Worm (Caenorhabditis elegans) whole organism, L2 larva: ENCODE measurements around the gene chil-25.

Experiments
- C34F6.9 ChIP-seq: fragments of 150-350 bp; optimal IDR thresholded peaks from 2 replicates; lab custom pipeline; 2014; ENCODE audit warnings: missing biosample characterization, missing genetic modification characterization
- F13H6.1 ChIP-seq: sonication (generic microtip); optimal IDR thresholded peaks from 2 replicates; lab custom pipeline; 2016; ENCODE audit warnings: missing genetic modification characterization, missing compliant biosample characterization
- Y55F3AM.14 ChIP-seq: fragments of 200-800 bp; sonication (Bioruptor generic); optimal IDR thresholded peaks from 2 replicates; lab custom pipeline; 2018; ENCODE audit warnings: mild to moderate bottlenecking, missing genetic modification characterization, missing compliant biosample characterization
- ZK546.5 ChIP-seq: sonication (generic microtip); optimal IDR thresholded peaks from 2 replicates; lab custom pipeline; 2017; ENCODE audit warnings: missing biosample characterization, missing genetic modification characterization
- alr-1 ChIP-seq: fragments of 150-350 bp; optimal IDR thresholded peaks from 2 replicates; lab custom pipeline; 2014; ENCODE audit warnings: missing biosample characterization, missing genetic modification characterization
- aly-2 ChIP-seq: fragments of 150-350 bp; optimal IDR thresholded peaks from 2 replicates; lab custom pipeline; 2014; ENCODE audit warnings: missing biosample characterization, missing genetic modification characterization
- ama-1 ChIP-seq: fragments of 150-350 bp; optimal IDR thresholded peaks from 2 replicates; lab custom pipeline; 2018; ENCODE audit warnings: inconsistent platforms
- blmp-1 ChIP-seq: sonication (generic microtip); optimal IDR thresholded peaks from 2 replicates; lab custom pipeline; 2017; ENCODE audit warnings: missing genetic modification characterization, mild to moderate bottlenecking, missing compliant biosample characterization, antibody characterized with exemption, moderate library complexity; ENCODE audit not compliant: insufficient read depth
- ceh-82 ChIP-seq: fragments of 150-350 bp; optimal IDR thresholded peaks from 2 replicates; lab custom pipeline; 2014; ENCODE audit warnings: missing biosample characterization, missing genetic modification characterization
- dmd-4 ChIP-seq: sonication (generic microtip); optimal IDR thresholded peaks from 2 replicates; lab custom pipeline; 2017; ENCODE audit warnings: missing biosample characterization, missing genetic modification characterization
- egl-27 ChIP-seq: sonication (generic microtip); optimal IDR thresholded peaks from 3 replicates; lab custom pipeline; 2017; ENCODE audit warnings: missing biosample characterization, missing genetic modification reagents, missing genetic modification characterization
- elt-1 ChIP-seq: fragments of 150-350 bp; optimal IDR thresholded peaks from 2 replicates; lab custom pipeline; 2014; ENCODE audit warnings: missing biosample characterization, missing genetic modification characterization
- fos-1 ChIP-seq: fragments of 150-350 bp; optimal IDR thresholded peaks from 2 replicates; lab custom pipeline; 2014; ENCODE audit warnings: missing biosample characterization, missing genetic modification characterization
- gmeb-1 ChIP-seq: fragments of 150-350 bp; optimal IDR thresholded peaks from 2 replicates; lab custom pipeline; 2014; ENCODE audit warnings: missing biosample characterization, missing genetic modification characterization
- lin-11 ChIP-seq: fragments of 150-350 bp; sonication (generic microtip); optimal IDR thresholded peaks from 2 replicates; lab custom pipeline; 2014; ENCODE audit warnings: missing biosample characterization, missing genetic modification characterization, inconsistent platforms, mixed read lengths
- lin-39 ChIP-seq: fragments of 150-350 bp; optimal IDR thresholded peaks from 2 replicates; lab custom pipeline; 2014; ENCODE audit warnings: missing biosample characterization, missing genetic modification reagents, missing genetic modification characterization
- mab-5 ChIP-seq: fragments of 150-350 bp; optimal IDR thresholded peaks from 2 replicates; lab custom pipeline; 2014; ENCODE audit warnings: missing biosample characterization, missing genetic modification characterization
- mbf-1 ChIP-seq: sonication (generic microtip); optimal IDR thresholded peaks from 2 replicates; lab custom pipeline; 2017; ENCODE audit warnings: missing biosample characterization, missing genetic modification characterization
- mdl-1 ChIP-seq, 2 experiments: fragments of 150-350 bp in 1 of 2; sonication (generic microtip) in 1 of 2; optimal IDR thresholded peaks; 2 replicates each; lab custom pipeline; 2017; ENCODE audit warnings: missing biosample characterization in 2 of 2, missing genetic modification characterization in 2 of 2
- nhr-11 ChIP-seq: fragments of 150-350 bp; optimal IDR thresholded peaks from 2 replicates; lab custom pipeline; 2014; ENCODE audit warnings: missing biosample characterization, missing genetic modification characterization
- nhr-129 ChIP-seq: fragments of 150-350 bp; optimal IDR thresholded peaks from 2 replicates; lab custom pipeline; 2014; ENCODE audit warnings: missing biosample characterization, missing genetic modification characterization
- nhr-21 ChIP-seq: fragments of 150-350 bp; optimal IDR thresholded peaks from 2 replicates; lab custom pipeline; 2014; ENCODE audit warnings: missing biosample characterization, missing genetic modification characterization
- nhr-23 ChIP-seq: fragments of 150-350 bp; optimal IDR thresholded peaks from 2 replicates; lab custom pipeline; 2014; ENCODE audit warnings: missing biosample characterization, missing genetic modification reagents, missing genetic modification characterization
- nhr-237 ChIP-seq: fragments of 150-350 bp; optimal IDR thresholded peaks from 2 replicates; lab custom pipeline; 2014; ENCODE audit warnings: missing biosample characterization, missing genetic modification characterization
- nhr-25 ChIP-seq: fragments of 150-350 bp; sonication (generic microtip); optimal IDR thresholded peaks from 3 replicates; lab custom pipeline; 2014; ENCODE audit warnings: missing biosample characterization, missing genetic modification characterization
- nhr-6 ChIP-seq: fragments of 150-350 bp; optimal IDR thresholded peaks from 2 replicates; lab custom pipeline; 2014; ENCODE audit warnings: missing biosample characterization, missing genetic modification characterization
- nhr-77 ChIP-seq: fragments of 150-350 bp; optimal IDR thresholded peaks from 2 replicates; lab custom pipeline; 2014; ENCODE audit warnings: missing biosample characterization, missing genetic modification characterization
- skn-1 ChIP-seq: sonication (generic microtip); optimal IDR thresholded peaks from 2 replicates; lab custom pipeline; 2017; ENCODE audit warnings: missing biosample characterization, missing genetic modification characterization
- sma-9 ChIP-seq, 2 experiments: fragments of 150-350 bp in 1 of 2; sonication (generic microtip) in 1 of 2; optimal IDR thresholded peaks; 2 replicates each; lab custom pipeline; 2014 to 2016; ENCODE audit warnings: missing genetic modification characterization in 2 of 2, mild to moderate bottlenecking in 1 of 2, missing biosample characterization in 1 of 2, missing compliant biosample characterization in 1 of 2, missing genetic modification reagents in 1 of 2, moderate library complexity in 1 of 2
- unc-55 ChIP-seq: fragments of 150-350 bp; sonication (generic microtip); optimal IDR thresholded peaks from 3 replicates; lab custom pipeline; 2014; ENCODE audit warnings: missing biosample characterization, missing genetic modification reagents, missing genetic modification characterization
- unc-62 ChIP-seq: fragments of 150-350 bp; optimal IDR thresholded peaks from 2 replicates; lab custom pipeline; 2014; ENCODE audit warnings: missing biosample characterization, missing genetic modification reagents, missing genetic modification characterization
- zag-1 ChIP-seq: fragments of 150-350 bp; optimal IDR thresholded peaks from 2 replicates; lab custom pipeline; 2014; ENCODE audit warnings: missing biosample characterization, missing genetic modification characterization
- ztf-1 ChIP-seq: fragments of 200-800 bp; sonication (Bioruptor generic); conservative IDR thresholded peaks from 2 replicates; pipeline ENCODE4 v1.3.6; 2022; ENCODE audit warnings: missing genetic modification characterization, missing compliant biosample characterization
- ztf-4 ChIP-seq: fragments of 150-350 bp; optimal IDR thresholded peaks from 2 replicates; lab custom pipeline; 2014; ENCODE audit warnings: missing biosample characterization, missing genetic modification characterization

The chil-25 gene

ce11 chrII:9443522-9443921, 30.7 kb downstream of the chil-25 start, which contains the start of gene chil-15:
Gene chil-15 (minus strand): TSS chrII:9443622.
- no peak for TF ChIP-seq C34F6.9 (tag; lab: Kevin White, UChicago)
- TF ChIP-seq egl-27 (tag; lab: Kevin White, UChicago): no peak
- no peak for TF ChIP-seq unc-55 (GFP tag; lab: Kevin White, UChicago)
- no peak for TF ChIP-seq fos-1
- TF ChIP-seq skn-1: no peak

- TF ChIP-seq Y55F3AM.14 (GFP tag; lab: Kevin White, UChicago): no peak
- TF ChIP-seq nhr-21: no peak
- no peak for TF ChIP-seq unc-62 (GFP tag; lab: Kevin White, UChicago)
- TF ChIP-seq nhr-129 (tag; lab: Kevin White, UChicago): no peak
- TF ChIP-seq nhr-77 (tag; lab: Kevin White, UChicago): no peak
- TF ChIP-seq ztf-4 (tag; lab: Kevin White, UChicago): no peak
- no peak for TF ChIP-seq fos-1
- no peak for TF ChIP-seq lin-39 (tag; lab: Kevin White, UChicago)
- TF ChIP-seq nhr-237 (tag; lab: Kevin White, UChicago): no peak
- TF ChIP-seq mdl-1 (tag; optimal IDR thresholded peaks at IDR 0.05; lab: Kevin White, UChicago): no peak
- TF ChIP-seq F13H6.1 (tag; lab: Kevin White, UChicago): no peak
- no peak for TF ChIP-seq ztf-1
- TF ChIP-seq dmd-4 (tag; lab: Kevin White, UChicago): no peak
- no peak for TF ChIP-seq alr-1 (tag; lab: Kevin White, UChicago)
These were observed 32.4 kb downstream of the chil-25 start, which contains the start of gene chil-16 for ce11 chrII:9441838-9442237. Gene chil-16 (minus strand): TSS chrII:9441938.

- TF ChIP-seq skn-1 (no peak), dmd-4 (tag; lab: Kevin White, UChicago) (no peak), zag-1 (tag; lab: Kevin White, UChicago) (no peak), nhr-11 (no peak), F13H6.1 (tag; lab: Kevin White, UChicago) (no peak), aly-2 (no peak), nhr-25 (tag; lab: Kevin White, UChicago) (no peak), mdl-1 (tag; optimal IDR thresholded peaks at IDR 0.05; lab: Kevin White, UChicago) (no peak), sma-9 (GFP tag; optimal IDR thresholded peaks at IDR 0.05; lab: Kevin White, UChicago) (no peak), sma-9 (tag; optimal IDR thresholded peaks at IDR 0.05; lab: Kevin White, UChicago) (no peak), mab-5 (tag; lab: Kevin White, UChicago) (no peak), nhr-77 (tag; lab: Kevin White, UChicago) (no peak)
These were observed 34.2 kb downstream of the chil-25 start, which contains the start of gene chil-17 for ce11 chrII:9440060-9440459. Gene chil-17 (minus strand): TSS chrII:9440160.

- TF ChIP-seq nhr-23 (tag; lab: Kevin White, UChicago): no peak
- no peak for TF ChIP-seq blmp-1 (tag; lab: Kevin White, UChicago)
These were observed 35.4 kb downstream of the chil-25 start for ce11 chrII:9438853-9439252.

- no peak for TF ChIP-seq ztf-4 (tag; lab: Kevin White, UChicago)
- TF ChIP-seq ama-1 (lab: Kevin White, UChicago): no peak
- no peak for TF ChIP-seq nhr-6 (tag; lab: Kevin White, UChicago)
- no peak for TF ChIP-seq ZK546.5 (tag; lab: Kevin White, UChicago)
- no peak for TF ChIP-seq mab-5 (tag; lab: Kevin White, UChicago)
- no peak for TF ChIP-seq gmeb-1 (tag; lab: Kevin White, UChicago)
- no peak for TF ChIP-seq fos-1
- no peak for TF ChIP-seq elt-1 (tag; lab: Kevin White, UChicago)
- TF ChIP-seq mbf-1 (tag; lab: Kevin White, UChicago): no peak
- TF ChIP-seq skn-1: no peak
- no peak for TF ChIP-seq egl-27 (tag; lab: Kevin White, UChicago)
- no peak for TF ChIP-seq lin-11 (tag; lab: Kevin White, UChicago)
- no peak for TF ChIP-seq ceh-82 (tag; lab: Kevin White, UChicago)
- no peak for TF ChIP-seq unc-55 (GFP tag; lab: Kevin White, UChicago)
- TF ChIP-seq sma-9 (GFP tag; optimal IDR thresholded peaks at IDR 0.05; lab: Kevin White, UChicago): no peak
- TF ChIP-seq sma-9 (tag; optimal IDR thresholded peaks at IDR 0.05; lab: Kevin White, UChicago): no peak
- TF ChIP-seq, all 48 proteins: peak for 0
These were observed 36.0 kb downstream of the chil-25 start, which contains the start of gene chil-13 for ce11 chrII:9438227-9438626. Gene chil-13 (minus strand): TSS chrII:9438327.
